Worm (Caenorhabditis elegans) whole organism, L3 larva: Measurements from ENCODE around the gene aars-1.

Source experiments
- aly-2 ChIP-seq: fragments of 150-350 bp; optimal IDR thresholded peaks from 2 replicates; lab custom pipeline; 2014; ENCODE audit warnings: missing biosample characterization, missing genetic modification characterization
- nfya-1 ChIP-seq: sonication (generic microtip); optimal IDR thresholded peaks from 2 replicates; lab custom pipeline; 2017; ENCODE audit warnings: missing genetic modification characterization, mild to moderate bottlenecking, missing compliant biosample characterization, antibody characterized with exemption, moderate library complexity; ENCODE audit not compliant: insufficient read depth
- nhr-11 ChIP-seq: fragments of 150-350 bp; optimal IDR thresholded peaks from 2 replicates; lab custom pipeline; 2014; ENCODE audit warnings: missing biosample characterization, missing genetic modification characterization
- ztf-11 ChIP-seq: fragments of 150-350 bp; optimal IDR thresholded peaks from 2 replicates; lab custom pipeline; 2014; ENCODE audit warnings: missing biosample characterization, missing genetic modification characterization

DNA sequence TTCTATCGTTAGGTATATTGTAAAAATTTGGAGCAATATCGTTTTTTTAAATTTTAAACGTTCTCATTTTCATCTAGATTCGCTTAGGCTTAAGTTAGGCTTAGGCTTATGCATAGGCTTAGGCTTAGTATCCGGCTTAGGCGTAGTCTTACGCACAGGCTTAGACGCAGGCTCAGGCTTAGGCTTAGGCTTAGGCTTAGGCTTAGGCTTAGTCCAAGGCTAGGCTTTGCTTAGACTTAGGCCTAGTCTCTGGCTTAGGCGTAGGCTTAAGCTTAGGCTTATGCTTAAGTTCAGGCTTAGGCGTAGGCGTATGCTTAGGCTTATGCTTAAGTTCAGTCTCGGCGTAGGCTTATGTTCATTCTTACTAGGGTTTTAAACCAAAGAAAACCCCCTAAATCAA, 39.5 kb upstream of the aars-1 start:
- TF ChIP-seq aly-2 (no peak), ztf-11 (no peak), nfya-1 (tag; lab: Kevin White, UChicago) (no peak), nhr-11 (tag; lab: Kevin White, UChicago) (no peak)
